Fruit fly (Drosophila melanogaster) whole organism, embryonic: Measurements from ENCODE around the gene rogdi.

ENCODE experiments used
- CG10979 ChIP-seq: fragments of 200-800 bp; sonication (Bioruptor generic); optimal IDR thresholded peaks from 2 replicates; lab custom pipeline; 2018; ENCODE audit warnings: missing biosample characterization, mild to moderate bottlenecking, missing genetic modification characterization, moderate library complexity
- CG13123 ChIP-seq: fragments of 200-800 bp; sonication (Bioruptor generic); optimal IDR thresholded peaks from 2 replicates; lab custom pipeline; 2016; ENCODE audit warnings: missing biosample characterization, missing genetic modification characterization
- CG14441 ChIP-seq: fragments of 200-800 bp; sonication (Bioruptor generic); IDR thresholded peaks from 2 replicates; pipeline ENCODE4 v1.3.6; 2022; ENCODE audit warnings: missing biosample characterization, missing genetic modification characterization
- CG1529 ChIP-seq: fragments of 200-800 bp; sonication (Bioruptor generic); optimal IDR thresholded peaks from 3 replicates; lab custom pipeline; 2018; ENCODE audit warnings: missing biosample characterization, missing genetic modification characterization
- CG15479 ChIP-seq: fragments of 200-800 bp; sonication (Bioruptor generic); optimal IDR thresholded peaks from 3 replicates; lab custom pipeline; 2019; ENCODE audit warnings: missing biosample characterization, mild to moderate bottlenecking, missing genetic modification characterization, moderate library complexity
- CG2199 ChIP-seq: fragments of 200-800 bp; sonication (Bioruptor generic); IDR thresholded peaks from 3 replicates; pipeline ENCODE4 v1.3.6; 2022; ENCODE audit warnings: missing biosample characterization, missing genetic modification characterization
- CG2875 ChIP-seq: fragments of 200-800 bp; sonication (Bioruptor generic); optimal IDR thresholded peaks from 2 replicates; lab custom pipeline; 2017; ENCODE audit warnings: missing biosample characterization, mild to moderate bottlenecking, missing genetic modification characterization, missing genetic modification reagents
- CG2889 ChIP-seq: fragments of 200-800 bp; sonication (Bioruptor generic); IDR thresholded peaks from 3 replicates; pipeline ENCODE4 v1.3.6; 2022; ENCODE audit warnings: missing biosample characterization, missing genetic modification characterization
- CG3065 ChIP-seq: fragments of 200-800 bp; sonication (Bioruptor generic); optimal IDR thresholded peaks from 2 replicates; lab custom pipeline; 2016; ENCODE audit warnings: missing biosample characterization, missing genetic modification characterization
- CG31388 ChIP-seq: fragments of 200-800 bp; sonication (Bioruptor generic); optimal IDR thresholded peaks from 2 replicates; lab custom pipeline; 2016; ENCODE audit warnings: missing biosample characterization, missing genetic modification characterization
- CG3726 ChIP-seq: fragments of 200-800 bp; sonication (Bioruptor generic); IDR thresholded peaks from 3 replicates; pipeline ENCODE4, ENCODE4 v1.3.6; 2022; ENCODE audit warnings: missing biosample characterization, missing genetic modification characterization
- CG4360 ChIP-seq: fragments of 200-800 bp; sonication (Bioruptor generic); IDR thresholded peaks from 2 replicates; pipeline ENCODE4 v1.3.6; 2022; ENCODE audit warnings: missing biosample characterization, missing genetic modification characterization
- CG4854 ChIP-seq: fragments of 200-800 bp; sonication (Bioruptor generic); optimal IDR thresholded peaks from 2 replicates; lab custom pipeline; 2016; ENCODE audit warnings: missing biosample characterization, missing genetic modification characterization, inconsistent platforms
- CG6175 ChIP-seq: fragments of 200-800 bp; sonication (Bioruptor generic); IDR thresholded peaks from 3 replicates; pipeline ENCODE4 v1.3.6; 2022; ENCODE audit warnings: missing biosample characterization, missing genetic modification characterization
- CG6813 ChIP-seq: fragments of 200-800 bp; sonication (Bioruptor generic); optimal IDR thresholded peaks from 2 replicates; lab custom pipeline; 2017; ENCODE audit warnings: missing biosample characterization, missing genetic modification characterization, mild to moderate bottlenecking, moderate library complexity, missing genetic modification reagents
- CG7357 ChIP-seq: fragments of 200-800 bp; sonication (Bioruptor generic); IDR thresholded peaks from 3 replicates; pipeline ENCODE4 v1.3.6; 2022; ENCODE audit warnings: missing biosample characterization, missing genetic modification characterization
- CG7839 ChIP-seq: fragments of 200-800 bp; sonication (Bioruptor generic); optimal IDR thresholded peaks from 3 replicates; lab custom pipeline; 2018; ENCODE audit warnings: missing biosample characterization, mild to moderate bottlenecking, missing genetic modification characterization, moderate library complexity
- CG8290 ChIP-seq, 3 experiments: fragments of 200-800 bp; sonication (Bioruptor generic); optimal IDR thresholded peaks; 2 replicates each; lab custom pipeline; 2016 to 2019; ENCODE audit warnings: missing biosample characterization in 3 of 3, missing genetic modification characterization in 3 of 3, mild to moderate bottlenecking in 2 of 3, moderate library complexity in 1 of 3
- CG9727 ChIP-seq: fragments of 200-800 bp; sonication (Bioruptor generic); optimal IDR thresholded peaks from 3 replicates; lab custom pipeline; 2017; ENCODE audit warnings: missing biosample characterization, mild to moderate bottlenecking, missing genetic modification characterization
- E2f1 ChIP-seq: fragments of 200-800 bp; sonication (Bioruptor generic); IDR thresholded peaks from 2 replicates; pipeline ENCODE4 v1.3.6; 2022; ENCODE audit warnings: missing biosample characterization, missing genetic modification characterization
- Elba2 ChIP-seq: fragments of 200-800 bp; sonication (Bioruptor generic); optimal IDR thresholded peaks from 3 replicates; lab custom pipeline; 2016; ENCODE audit warnings: missing biosample characterization, missing genetic modification characterization
- Fer3 ChIP-seq: fragments of 200-800 bp; sonication (Bioruptor generic); optimal IDR thresholded peaks from 2 replicates; lab custom pipeline; 2018; ENCODE audit warnings: missing biosample characterization, mild to moderate bottlenecking, missing genetic modification characterization, moderate library complexity
- Gug ChIP-seq: fragments of 200-800 bp; sonication (Bioruptor generic); IDR thresholded peaks from 4 replicates; pipeline ENCODE4 v1.3.6; 2022; ENCODE audit warnings: missing biosample characterization, missing genetic modification characterization
- HLH3B ChIP-seq: fragments of 200-800 bp; sonication (Bioruptor generic); IDR thresholded peaks from 2 replicates; pipeline ENCODE4 v1.3.6; 2022; ENCODE audit warnings: missing biosample characterization, missing genetic modification characterization
- Mad ChIP-seq: fragments of 200-800 bp; sonication (Bioruptor generic); optimal IDR thresholded peaks from 2 replicates; lab custom pipeline; 2016; ENCODE audit warnings: missing biosample characterization, missing genetic modification characterization
- NC2α ChIP-seq: fragments of 200-800 bp; sonication (Bioruptor generic); optimal IDR thresholded peaks from 2 replicates; lab custom pipeline; 2016; ENCODE audit warnings: missing biosample characterization, missing genetic modification characterization
- NK7.1 ChIP-seq: fragments of 200-800 bp; sonication (Bioruptor generic); optimal IDR thresholded peaks from 3 replicates; lab custom pipeline; 2016; ENCODE audit warnings: missing biosample characterization, missing genetic modification characterization
- Oaz ChIP-seq: fragments of 200-800 bp; sonication (Bioruptor generic); IDR thresholded peaks from 2 replicates; pipeline ENCODE4 v1.3.6; 2022; ENCODE audit warnings: missing biosample characterization, missing genetic modification characterization
- Pdp1 ChIP-seq, 2 experiments: fragments of 200-800 bp; sonication (Bioruptor generic); optimal IDR thresholded peaks; 3 replicates each; lab custom pipeline; 2016; ENCODE audit warnings: missing biosample characterization in 2 of 2, missing genetic modification characterization in 2 of 2, mild to moderate bottlenecking in 1 of 2, moderate library complexity in 1 of 2
- Spps ChIP-seq: fragments of 200-800 bp; sonication (Bioruptor generic); optimal IDR thresholded peaks from 2 replicates; lab custom pipeline; 2018; ENCODE audit warnings: missing biosample characterization, mild to moderate bottlenecking, missing genetic modification characterization
- Xrp1 ChIP-seq: fragments of 200-800 bp; sonication (Bioruptor generic); IDR thresholded peaks from 2 replicates; pipeline ENCODE4 v1.3.6; 2022; ENCODE audit warnings: missing biosample characterization, missing genetic modification characterization
- YL-1 ChIP-seq: fragments of 200-800 bp; sonication (Bioruptor generic); optimal IDR thresholded peaks from 3 replicates; lab custom pipeline; 2017; ENCODE audit warnings: missing biosample characterization, mild to moderate bottlenecking, missing genetic modification characterization
- br ChIP-seq: fragments of >200 bp; optimal IDR thresholded peaks from 2 replicates; lab custom pipeline; 2017
- corto ChIP-seq: fragments of 200-800 bp; sonication (Bioruptor generic); optimal IDR thresholded peaks from 2 replicates; lab custom pipeline; 2016; ENCODE audit warnings: missing biosample characterization, mild to moderate bottlenecking, missing genetic modification characterization, moderate library complexity
- disco-r ChIP-seq: fragments of 200-800 bp; sonication (Bioruptor generic); optimal IDR thresholded peaks from 2 replicates; lab custom pipeline; 2016; ENCODE audit warnings: missing biosample characterization, missing genetic modification characterization
- dpn ChIP-seq, 2 experiments: fragments of 200-800 bp; sonication (Bioruptor generic); optimal IDR thresholded peaks; 3 replicates each; lab custom pipeline; 2016; ENCODE audit warnings: missing biosample characterization in 2 of 2, missing genetic modification characterization in 2 of 2
- esg ChIP-seq: fragments of 200-800 bp; sonication (Bioruptor generic); conservative IDR thresholded peaks from 2 replicates; pipeline ENCODE4 v1.3.6; 2022; ENCODE audit warnings: missing biosample characterization, missing genetic modification characterization
- fd64A ChIP-seq: fragments of 200-800 bp; sonication (Bioruptor generic); optimal IDR thresholded peaks from 3 replicates; lab custom pipeline; 2018; ENCODE audit warnings: missing biosample characterization, mild to moderate bottlenecking, missing genetic modification characterization
- fu2 ChIP-seq: fragments of 200-800 bp; sonication (Bioruptor generic); optimal IDR thresholded peaks from 2 replicates; lab custom pipeline; 2016; ENCODE audit warnings: missing biosample characterization, missing genetic modification characterization
- insv ChIP-seq, 2 experiments: fragments of 200-800 bp; sonication (Bioruptor generic); optimal IDR thresholded peaks; 3 replicates each; lab custom pipeline; 2016 to 2018; ENCODE audit warnings: missing biosample characterization in 2 of 2, missing genetic modification characterization in 2 of 2
- klu ChIP-seq: fragments of 200-800 bp; sonication (Bioruptor generic); IDR thresholded peaks from 2 replicates; pipeline ENCODE4 v1.3.6; 2022; ENCODE audit warnings: missing biosample characterization, missing genetic modification characterization
- knrl ChIP-seq: fragments of 200-800 bp; sonication (Bioruptor generic); IDR thresholded peaks from 3 replicates; pipeline ENCODE4 v1.3.6; 2022; ENCODE audit warnings: missing biosample characterization, missing genetic modification characterization; ENCODE audit not compliant: partially characterized antibody
- row ChIP-seq: fragments of 200-800 bp; sonication (Bioruptor generic); IDR thresholded peaks from 3 replicates; pipeline ENCODE4 v1.3.6; 2022; ENCODE audit warnings: missing biosample characterization, missing genetic modification characterization
- schlank ChIP-seq: fragments of 200-800 bp; sonication (Bioruptor generic); optimal IDR thresholded peaks from 2 replicates; lab custom pipeline; 2018; ENCODE audit warnings: missing biosample characterization, mild to moderate bottlenecking, missing genetic modification characterization
- sd ChIP-seq: fragments of 200-800 bp; sonication (Bioruptor generic); optimal IDR thresholded peaks from 3 replicates; lab custom pipeline; 2018; ENCODE audit warnings: missing biosample characterization, mild to moderate bottlenecking, missing genetic modification characterization, moderate library complexity
- sim ChIP-seq: fragments of 200-800 bp; sonication (Bioruptor generic); IDR thresholded peaks from 2 replicates; pipeline ENCODE4 v1.3.6; 2022; ENCODE audit warnings: missing biosample characterization, missing genetic modification characterization
- slou ChIP-seq: fragments of 200-800 bp; sonication (Bioruptor generic); optimal IDR thresholded peaks from 3 replicates; lab custom pipeline; 2016; ENCODE audit warnings: missing biosample characterization, missing genetic modification characterization
- slp2 ChIP-seq: fragments of 200-800 bp; sonication (Bioruptor generic); optimal IDR thresholded peaks from 2 replicates; lab custom pipeline; 2016; ENCODE audit warnings: missing biosample characterization, missing genetic modification characterization
- vvl ChIP-seq: fragments of 200-800 bp; sonication (Bioruptor generic); IDR thresholded peaks from 2 replicates; pipeline ENCODE4 v1.3.6; 2022; ENCODE audit warnings: missing biosample characterization, missing genetic modification characterization

Gene rogdi

dm6 chr3L:17015663-17016575, 33.4 kb upstream of the rogdi start, which contains the start of the genes CG6664 and CG7728 (continued):
- TF ChIP-seq CG8290 (GFP tag; optimal IDR thresholded peaks at IDR 0.05; lab: Kevin White, UChicago), result peak; percentile 5
- peak; percentile 27 to 47 for TF ChIP-seq CG8290 (tag; optimal IDR thresholded peaks at IDR 0.05; lab: Kevin White, UChicago)
- no peak for TF ChIP-seq CG6813 (GFP tag; lab: Kevin White, UChicago)
- peak; percentile 88 for TF ChIP-seq row (GFP tag; lab: Robert Waterston, UW)
- no peak for TF ChIP-seq corto (GFP tag; lab: Kevin White, UChicago)
- TF ChIP-seq CG31388 (GFP tag; lab: Kevin White, UChicago), result no peak
- TF ChIP-seq Pdp1 (GFP tag; optimal IDR thresholded peaks at IDR 0.05; lab: Kevin White, UChicago), result peak; percentile 35 to 53
- TF ChIP-seq disco-r (GFP tag; lab: Kevin White, UChicago), result no peak
- TF ChIP-seq CG14441 (GFP tag; lab: Robert Waterston, UW), result peak; percentile 51
- no peak for TF ChIP-seq sim (GFP tag; lab: Robert Waterston, UW)
- peak; percentile 32 for TF ChIP-seq YL-1
- peak; percentile 31; the same call in 1 of the 2 replicates for TF ChIP-seq E2f1
- no peak for TF ChIP-seq br
- TF ChIP-seq CG7839, result no peak
- TF ChIP-seq CG15479, result no peak
- peak; percentile 59; the same call in 2 of the 4 replicates for TF ChIP-seq Gug (GFP tag; lab: Robert Waterston, UW)
- no peak for TF ChIP-seq CG7357 (GFP tag; lab: Robert Waterston, UW)
- TF ChIP-seq Oaz, result no peak
- TF ChIP-seq fd64A (GFP tag; lab: Kevin White, UChicago), result no peak
- no peak for TF ChIP-seq Spps (tag; lab: Kevin White, UChicago)
- no peak for TF ChIP-seq CG2199 (GFP tag; lab: Robert Waterston, UW)
- TF ChIP-seq dpn (GFP tag; optimal IDR thresholded peaks at IDR 0.05; lab: Kevin White, UChicago), result peak; percentile 46 to 50
- no peak for TF ChIP-seq NC2α
- TF ChIP-seq CG3726 (GFP tag; lab: Robert Waterston, UW), result 0 out of 3 replicates have a peak, but pooled peaks have one; percentile 21
- no peak for TF ChIP-seq schlank (tag; lab: Kevin White, UChicago)
- peak; percentile 19 for TF ChIP-seq fu2 (GFP tag; lab: Kevin White, UChicago)
- TF ChIP-seq insv (GFP tag; optimal IDR thresholded peaks at IDR 0.05; lab: Kevin White, UChicago), result no peak
- peak; percentile 47 for TF ChIP-seq CG1529 (GFP tag; lab: Kevin White, UChicago)
- no peak for TF ChIP-seq NK7.1 (GFP tag; lab: Kevin White, UChicago)
- no peak for TF ChIP-seq CG2875 (GFP tag; lab: Kevin White, UChicago)
- no peak for TF ChIP-seq sd (tag; lab: Kevin White, UChicago)
- no peak for TF ChIP-seq Fer3
- peak; percentile 28 for TF ChIP-seq vvl (GFP tag; lab: Robert Waterston, UW)
- TF ChIP-seq HLH3B (GFP tag; lab: Robert Waterston, UW), result peak; percentile 31; the same call in 1 of the 2 replicates
- TF ChIP-seq Elba2 (GFP tag; lab: Kevin White, UChicago), result peak; percentile 44
- peak; percentile 67 for TF ChIP-seq CG9727 (GFP tag; lab: Kevin White, UChicago)
- TF ChIP-seq CG13123 (GFP tag; lab: Kevin White, UChicago), result no peak
- no peak for TF ChIP-seq Xrp1 (GFP tag; lab: Robert Waterston, UW)
- no peak for TF ChIP-seq slou (GFP tag; lab: Kevin White, UChicago)
- no peak for TF ChIP-seq CG3065 (GFP tag; lab: Kevin White, UChicago)
- TF ChIP-seq Mad (GFP tag; lab: Kevin White, UChicago), result no peak
- no peak for TF ChIP-seq CG6175 (GFP tag; lab: Robert Waterston, UW)
- TF ChIP-seq CG4360 (GFP tag; lab: Robert Waterston, UW), result no peak
- TF ChIP-seq CG10979, result peak; percentile 14
- peak; percentile 29; the same call in 1 of the 3 replicates for TF ChIP-seq CG2889 (GFP tag; lab: Robert Waterston, UW)
- TF ChIP-seq klu (GFP tag; lab: Robert Waterston, UW), result no peak
- peak; percentile 59; the same call in 2 of the 3 replicates for TF ChIP-seq knrl (GFP tag; lab: Robert Waterston, UW)
- TF ChIP-seq slp2, result peak; percentile 18
- TF ChIP-seq esg (GFP tag; lab: Robert Waterston, UW), result peak; percentile 25
- TF ChIP-seq CG4854 (GFP tag; lab: Kevin White, UChicago), result no peak
